Fruit fly (Drosophila melanogaster) S2 (cell line): Measurements from ENCODE around the gene TSG101.
A peak's percentile ranks its signal among the peaks of the same experiment; 100 is the strongest.

ENCODE experiments used
- CG8478 ChIP-seq: fragments of >200 bp; optimal IDR thresholded peaks from 2 replicates; lab custom pipeline; 2018
- CTCF ChIP-seq, 2 experiments: fragments of >200 bp; optimal IDR thresholded peaks; 2 replicates each; lab custom pipeline; 2018

TSG101 gene

DNA sequence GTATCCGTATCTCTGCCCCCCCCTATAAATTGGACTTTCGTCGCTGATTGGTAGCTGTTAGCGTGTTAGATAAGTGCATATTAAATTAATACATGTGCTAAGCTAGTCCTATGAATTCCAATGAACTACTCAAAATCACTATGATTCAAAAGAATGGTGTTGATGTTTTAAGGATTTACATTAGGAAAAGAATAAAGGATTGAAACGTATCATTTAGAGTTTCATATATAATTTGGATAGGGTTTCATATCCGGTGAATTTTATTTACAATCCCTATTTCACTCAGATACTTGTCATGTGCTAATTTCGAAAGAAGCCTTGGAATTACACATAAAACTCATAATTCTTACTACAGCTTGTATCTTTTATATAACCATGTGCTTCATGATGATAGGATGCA, 18.2 kb downstream of the TSG101 start, which contains the start of gene CG13029:
Gene CG13029 (plus strand): TSS at position 301 of the 400 bp plus-strand sequence.
- TF ChIP-seq CG8478 (no peak), CTCF (optimal IDR thresholded peaks at IDR 0.05; lab: Kevin White, UChicago) (no peak)

DNA sequence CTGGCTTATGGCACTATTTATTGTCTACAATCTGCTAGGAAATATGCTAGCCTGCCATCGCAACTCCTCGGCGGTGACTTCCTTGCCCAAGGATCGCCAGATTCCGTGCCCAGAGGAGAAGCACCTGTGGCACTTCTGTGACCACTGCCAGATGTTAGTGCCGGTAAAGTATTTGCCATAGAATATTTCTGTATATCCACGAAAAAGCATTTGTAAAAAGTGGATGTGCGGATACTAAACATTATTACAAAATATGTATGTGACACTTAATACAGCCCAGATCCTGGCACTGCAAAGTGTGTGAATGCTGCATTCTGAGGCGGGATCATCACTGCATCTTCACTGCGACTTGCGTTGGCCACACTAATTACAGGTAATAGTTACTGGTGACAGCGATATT, 18.8 kb downstream of the TSG101 start:
- TF ChIP-seq CG8478 (no peak), CTCF (optimal IDR thresholded peaks at IDR 0.05; lab: Kevin White, UChicago) (peak in 1 of 2 experiments; percentile 2)

DNA sequence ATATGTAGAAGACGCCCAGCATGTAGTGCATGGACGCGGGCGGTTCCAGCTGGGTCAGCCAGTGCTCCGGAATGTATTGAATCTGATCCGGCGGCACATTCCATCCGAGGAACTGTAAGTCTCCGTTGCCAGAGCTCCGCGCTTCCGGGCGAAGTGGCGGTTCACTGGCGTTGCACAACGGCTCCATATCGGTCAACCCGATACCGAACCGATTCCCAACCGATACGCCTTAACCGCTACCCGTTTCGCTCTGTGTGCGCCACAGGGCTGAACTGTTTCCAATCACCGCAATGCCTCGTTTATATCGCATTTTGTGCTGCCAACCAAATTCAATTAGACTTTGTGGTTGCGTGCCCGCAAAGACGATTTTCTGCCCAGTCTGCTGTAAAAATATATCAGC, 20.2 kb downstream of the TSG101 start, which contains the start of gene Rh4:
Gene Rh4 (minus strand): TSS at position 234 of the 400 bp plus-strand sequence.
- no peak for TF ChIP-seq CTCF (optimal IDR thresholded peaks at IDR 0.05; lab: Kevin White, UChicago)
- no peak for TF ChIP-seq CG8478

DNA sequence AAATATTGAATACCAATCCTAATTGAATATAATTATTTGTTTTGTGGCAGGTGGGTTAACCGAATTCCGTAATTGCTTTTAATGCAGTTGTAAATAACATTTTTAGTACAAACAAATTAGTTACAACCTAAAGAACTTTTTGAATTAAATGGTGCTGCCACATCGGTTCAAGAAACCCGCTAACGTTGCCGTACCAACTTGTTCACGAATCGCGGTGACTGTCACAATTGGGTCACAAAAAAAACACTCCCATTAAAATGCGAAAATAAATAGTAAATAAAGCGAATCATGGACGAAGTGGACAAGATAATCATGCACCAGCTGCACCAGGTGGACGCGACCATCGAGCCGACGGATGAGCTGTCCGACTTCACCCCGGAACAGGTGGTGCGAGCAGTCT, 20.9 kb downstream of the TSG101 start, which contains the start of gene CG9951:
Gene CG9951 (plus strand): TSS at position 207 of the 400 bp plus-strand sequence.
- TF ChIP-seq CTCF (optimal IDR thresholded peaks at IDR 0.05; lab: Kevin White, UChicago) = no peak

DNA sequence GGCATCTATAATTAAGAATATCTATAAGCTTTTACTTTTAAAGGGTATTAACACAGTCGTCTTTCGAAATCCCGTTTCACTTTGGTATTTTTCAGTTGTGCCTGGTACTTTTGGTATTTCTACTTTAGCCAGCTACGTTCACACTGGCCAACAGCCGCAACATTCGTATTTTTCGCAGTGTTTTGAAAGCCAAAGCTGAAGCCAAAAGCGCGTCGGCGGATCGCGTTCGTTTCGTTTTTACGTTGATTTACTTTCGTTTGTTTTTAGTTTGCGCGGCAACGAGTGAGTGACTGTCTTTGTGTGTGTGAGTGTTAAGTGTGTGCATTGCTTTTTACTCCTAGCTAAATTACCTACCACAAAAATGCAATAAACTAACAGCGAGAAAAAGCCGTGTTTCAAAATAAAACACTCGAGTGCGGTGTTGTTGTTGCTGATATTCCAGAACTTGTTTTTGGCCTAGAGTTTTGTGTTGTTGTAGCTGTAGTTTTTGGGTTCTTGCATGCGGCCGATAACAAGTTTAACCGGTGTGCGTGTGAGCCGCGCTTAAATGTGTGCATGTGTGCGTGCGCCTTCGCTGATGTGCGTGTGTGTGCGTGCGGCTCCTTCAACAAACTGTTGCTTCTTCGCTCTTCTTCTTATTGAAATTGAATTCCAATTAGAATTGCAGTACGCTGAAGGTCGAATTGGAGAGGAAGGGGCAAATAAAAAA, 23.2 kb downstream of the TSG101 start, which contains the start of gene Lmpt:
Gene Lmpt (plus strand): TSS at position 173 of the 709 bp plus-strand sequence.
- TF ChIP-seq CG8478 = no peak
- TF ChIP-seq CTCF (optimal IDR thresholded peaks at IDR 0.05; lab: Kevin White, UChicago) = no peak

DNA sequence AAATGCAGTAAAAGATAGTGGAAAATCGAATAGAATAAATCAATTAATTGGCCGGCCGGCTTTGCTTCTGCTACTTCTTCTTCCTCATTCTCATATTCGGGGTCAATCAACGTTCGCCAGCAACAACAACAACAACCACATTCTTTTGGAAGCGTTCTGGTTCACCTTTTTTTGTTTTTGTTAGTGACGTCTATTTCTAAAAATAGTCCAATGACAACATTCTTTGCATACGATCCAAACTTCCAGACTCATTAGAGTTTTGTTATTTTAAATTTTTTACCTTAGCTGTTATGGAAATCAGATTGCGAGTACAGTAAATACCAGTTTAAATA, 23.7 kb downstream of the TSG101 start:
- TF ChIP-seq CTCF (optimal IDR thresholded peaks at IDR 0.05; lab: Kevin White, UChicago) (no peak), CG8478 (no peak)

DNA sequence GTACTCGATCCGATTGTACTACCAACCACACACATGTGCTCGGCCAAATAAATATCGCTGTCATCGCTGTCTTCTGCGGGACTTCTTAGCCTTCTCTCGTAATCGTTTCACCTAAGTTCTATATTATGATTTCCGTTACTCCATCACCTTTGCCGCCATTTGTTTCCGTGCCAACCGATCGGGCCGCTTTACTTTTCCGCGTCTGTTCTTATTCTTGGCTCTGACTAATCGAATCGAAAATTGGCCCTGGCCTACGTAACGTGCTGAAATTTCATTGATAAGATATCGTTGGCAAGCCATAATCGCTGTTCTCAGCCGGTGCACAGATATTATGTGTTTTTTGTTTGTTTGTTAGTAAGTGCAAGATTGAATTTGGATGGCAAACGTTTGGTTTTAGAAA, 25.1 kb downstream of the TSG101 start:
- TF ChIP-seq CTCF (optimal IDR thresholded peaks at IDR 0.05; lab: Kevin White, UChicago) (no peak), CG8478 (no peak)

DNA sequence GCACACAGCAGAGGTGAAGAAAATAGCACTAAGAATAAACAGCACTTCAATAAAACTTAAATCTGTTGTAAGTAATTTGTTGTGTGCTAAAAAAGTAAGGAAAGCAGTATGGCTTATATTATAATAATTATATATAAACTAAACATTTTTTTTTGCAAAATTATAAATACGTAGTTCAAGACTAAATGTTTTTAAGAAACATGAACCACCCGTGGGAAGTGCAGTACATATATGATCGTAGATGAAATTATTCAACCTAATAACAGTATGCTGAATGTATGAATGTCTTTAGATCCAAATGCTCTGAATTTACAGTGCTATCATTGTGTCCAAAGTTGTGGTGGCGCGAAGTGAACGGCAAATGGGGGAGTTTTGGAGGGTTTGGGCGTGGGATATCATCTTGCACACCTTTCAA, 28.6 kb downstream of the TSG101 start:
- TF ChIP-seq CTCF (optimal IDR thresholded peaks at IDR 0.05; lab: Kevin White, UChicago) (no peak), CG8478 (no peak)

DNA sequence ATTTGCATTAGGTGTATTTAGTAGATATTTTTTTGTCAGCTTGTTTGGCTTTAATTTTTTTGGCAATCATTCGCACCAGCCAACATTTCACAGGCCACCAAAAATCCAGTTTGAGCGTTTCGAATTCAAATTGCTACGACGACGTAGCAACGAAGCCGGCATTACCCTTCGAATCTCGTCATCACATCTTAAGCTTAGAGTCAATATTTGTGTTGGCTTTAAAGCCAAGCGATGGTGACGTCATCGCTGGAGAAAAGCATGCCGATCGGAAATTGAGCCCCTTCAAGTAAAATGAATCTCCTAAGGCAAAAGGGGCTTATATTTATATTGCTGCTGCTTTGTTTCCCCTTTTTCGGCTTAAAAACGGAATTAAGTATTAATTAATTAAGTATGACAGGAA, 29.5 kb downstream of the TSG101 start:
- TF ChIP-seq CG8478 (no peak), CTCF (optimal IDR thresholded peaks at IDR 0.05; lab: Kevin White, UChicago) (no peak)

DNA sequence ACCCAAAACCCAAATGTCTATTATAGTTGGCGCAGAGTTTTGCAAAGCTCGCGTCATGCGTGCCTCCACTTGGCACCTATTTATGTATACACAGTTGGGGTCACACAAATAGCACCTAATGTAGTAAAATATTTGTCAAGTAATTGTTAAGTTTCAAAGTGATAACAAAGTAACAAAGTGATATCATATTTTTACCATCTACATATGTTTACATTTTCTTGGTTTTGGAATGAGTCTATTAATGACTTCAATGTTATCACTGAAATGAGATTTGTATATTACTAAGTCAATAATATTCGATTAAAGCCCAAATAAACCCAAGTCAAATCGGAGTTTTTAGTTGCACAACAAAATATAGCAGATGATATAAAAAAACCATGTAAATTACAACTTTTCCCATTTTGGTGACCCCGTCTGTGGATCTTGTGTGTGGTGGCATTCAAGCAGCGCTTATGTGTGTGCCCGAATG, 30.4 kb downstream of the TSG101 start:
- no peak for TF ChIP-seq CG8478
- TF ChIP-seq CTCF (optimal IDR thresholded peaks at IDR 0.05; lab: Kevin White, UChicago) = no peak

DNA sequence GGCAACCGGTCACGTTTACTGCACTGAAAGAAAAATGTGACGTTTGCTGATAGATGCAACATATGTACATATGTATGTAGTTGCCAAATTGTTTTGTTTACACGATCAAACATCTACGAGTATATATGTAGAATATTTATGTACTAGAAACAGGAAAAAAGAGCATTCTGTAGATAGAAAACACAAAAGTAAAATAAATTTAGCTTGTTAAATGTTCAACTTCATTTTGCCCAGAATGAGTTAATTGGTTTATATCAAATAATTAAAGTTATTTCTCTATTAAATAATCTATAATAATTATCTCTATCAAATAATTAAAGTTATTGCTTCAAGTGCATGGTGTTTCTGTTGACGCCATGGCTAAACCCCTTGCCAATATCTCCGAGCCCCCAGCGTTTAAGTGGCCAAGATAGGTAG, 31.0 kb downstream of the TSG101 start:
- TF ChIP-seq CTCF (optimal IDR thresholded peaks at IDR 0.05; lab: Kevin White, UChicago) (no peak), CG8478 (no peak)

DNA sequence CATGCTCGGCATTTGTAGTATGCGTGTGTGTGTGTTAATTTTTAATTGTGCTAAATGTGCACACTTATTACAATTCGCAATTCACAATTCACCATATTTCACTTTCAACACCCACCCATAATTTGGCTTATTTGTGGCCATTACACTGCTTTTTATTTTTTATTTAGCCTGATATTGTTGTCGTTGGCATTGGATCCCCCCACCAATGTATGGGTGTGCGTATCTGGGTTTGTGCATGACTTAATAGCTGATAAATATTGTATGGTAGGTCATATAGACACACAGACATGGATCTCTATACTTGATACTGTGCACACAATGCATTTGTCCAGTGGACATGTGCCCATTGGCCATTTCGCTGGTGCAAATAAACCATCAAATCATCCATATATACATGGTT, 31.6 kb downstream of the TSG101 start:
- TF ChIP-seq CTCF (optimal IDR thresholded peaks at IDR 0.05; lab: Kevin White, UChicago) = no peak
- TF ChIP-seq CG8478 = no peak

DNA sequence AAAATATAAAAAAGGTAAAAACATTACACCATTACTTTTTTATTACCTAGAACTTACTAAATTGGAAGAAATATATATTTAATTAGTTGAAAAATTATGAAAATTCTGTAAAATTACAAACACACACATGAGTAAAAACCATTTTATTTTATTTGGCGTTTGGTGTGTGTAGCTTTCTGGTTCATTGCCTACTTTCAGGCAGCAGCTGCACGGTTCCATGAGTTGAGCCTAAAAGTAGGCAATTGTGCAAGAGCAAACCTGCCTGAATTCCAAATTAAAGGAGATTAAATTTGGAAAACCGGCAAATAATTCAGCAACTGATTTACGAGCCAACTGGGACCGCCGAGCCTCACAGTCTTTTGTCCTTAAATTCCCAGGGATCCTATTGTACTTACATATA, 33.4 kb downstream of the TSG101 start:
- TF ChIP-seq CTCF (optimal IDR thresholded peaks at IDR 0.05; lab: Kevin White, UChicago) (peak in 1 of 2 experiments; percentile 38), CG8478 (no peak)

DNA sequence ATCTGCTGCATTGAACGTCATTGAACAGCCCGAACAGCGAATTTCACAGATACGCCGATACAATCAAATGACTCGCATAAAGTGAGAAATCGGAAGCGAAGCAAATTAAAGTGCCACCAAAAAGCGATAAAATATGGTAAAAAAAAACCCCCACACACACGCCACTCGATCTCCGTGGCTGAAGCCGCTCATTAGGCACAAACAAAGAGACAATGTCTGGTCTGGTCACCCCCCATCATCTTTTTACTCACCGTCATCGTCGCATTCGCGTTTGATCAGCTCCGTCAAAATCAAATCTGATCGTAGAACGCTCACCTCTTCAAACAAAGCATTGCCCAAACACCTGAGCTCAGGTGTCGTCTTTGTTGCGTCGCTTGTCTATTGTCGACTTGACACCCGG, 33.9 kb downstream of the TSG101 start:
- TF ChIP-seq CG8478 = no peak
- no peak for TF ChIP-seq CTCF (optimal IDR thresholded peaks at IDR 0.05; lab: Kevin White, UChicago)

DNA sequence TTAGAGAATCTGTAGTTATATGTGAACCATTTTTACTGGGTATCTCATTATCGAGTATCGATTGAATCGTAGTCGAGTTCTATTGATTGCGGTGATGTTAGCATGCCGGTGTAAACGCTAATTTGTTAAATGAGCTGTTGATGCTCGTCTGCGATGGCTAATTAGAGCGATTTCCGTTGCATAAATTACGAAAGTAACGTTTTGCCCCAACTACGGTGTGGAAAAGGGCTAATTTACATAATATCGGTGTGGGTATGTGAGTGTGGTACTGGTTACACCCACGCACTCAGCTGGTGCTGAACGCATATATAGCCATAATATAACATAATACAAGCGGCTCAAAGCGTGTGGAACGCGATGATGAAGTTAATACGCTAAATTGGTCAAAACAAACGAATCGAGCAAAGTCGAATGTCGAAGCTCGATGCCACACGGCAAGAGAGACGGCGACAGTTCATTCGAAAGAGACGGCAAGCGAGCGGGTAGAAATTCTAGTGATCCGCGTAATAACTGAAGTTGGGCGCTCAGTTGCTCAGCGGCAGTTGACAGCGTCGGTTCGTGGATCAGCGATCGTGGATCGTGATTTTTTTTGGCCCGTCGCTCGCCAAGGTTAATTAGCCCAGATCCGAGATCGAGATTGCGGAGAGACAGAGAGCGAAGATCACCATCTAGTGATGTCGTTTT, 34.8 kb downstream of the TSG101 start, which contains the start of gene CG32170:
Gene CG32170 (plus strand): TSS at position 525 of the 684 bp plus-strand sequence.
- TF ChIP-seq CG8478 (no peak), CTCF (optimal IDR thresholded peaks at IDR 0.05; lab: Kevin White, UChicago) (no peak)
